Fruit fly (Drosophila melanogaster) whole organism, embryonic: ENCODE data around the gene CG13928.

ENCODE experiments used
- ATbp ChIP-seq: fragments of 200-800 bp; sonication (Bioruptor generic); optimal IDR thresholded peaks from 2 replicates; lab custom pipeline; 2017; ENCODE audit warnings: missing biosample characterization, mild to moderate bottlenecking, missing genetic modification characterization, missing genetic modification reagents
- Asciz ChIP-seq: fragments of 200-800 bp; sonication (Bioruptor generic); optimal IDR thresholded peaks from 2 replicates; lab custom pipeline; 2017; ENCODE audit warnings: missing biosample characterization, mild to moderate bottlenecking, missing genetic modification characterization, missing genetic modification reagents
- CG1024 ChIP-seq: fragments of 200-800 bp; sonication (Bioruptor generic); IDR thresholded peaks from 2 replicates; pipeline ENCODE4 v1.3.6; 2022; ENCODE audit warnings: missing biosample characterization, missing genetic modification characterization
- CG10321 ChIP-seq: fragments of 200-800 bp; sonication (Bioruptor generic); IDR thresholded peaks from 2 replicates; pipeline ENCODE4 v1.3.6; 2022; ENCODE audit warnings: missing biosample characterization, missing genetic modification characterization
- CG10959 ChIP-seq: fragments of 200-800 bp; sonication (Bioruptor generic); IDR thresholded peaks from 2 replicates; pipeline ENCODE4 v1.3.6; 2022; ENCODE audit warnings: missing biosample characterization, missing genetic modification characterization
- CG11695 ChIP-seq: fragments of 200-800 bp; sonication (Bioruptor generic); IDR thresholded peaks from 3 replicates; pipeline ENCODE4 v1.3.6; 2022; ENCODE audit warnings: missing biosample characterization, missing genetic modification characterization
- CG12391 ChIP-seq: fragments of 200-800 bp; sonication (Bioruptor generic); optimal IDR thresholded peaks from 3 replicates; lab custom pipeline; 2018; ENCODE audit warnings: missing biosample characterization, mild to moderate bottlenecking, missing genetic modification characterization, moderate library complexity
- CG13624 ChIP-seq: fragments of 200-800 bp; sonication (Bioruptor generic); optimal IDR thresholded peaks from 2 replicates; lab custom pipeline; 2016; ENCODE audit warnings: missing biosample characterization, missing genetic modification characterization
- CG14014 ChIP-seq: fragments of 200-800 bp; sonication (Bioruptor generic); IDR thresholded peaks from 2 replicates; pipeline ENCODE4 v1.3.6; 2022; ENCODE audit warnings: missing biosample characterization, missing genetic modification characterization
- CG14050 ChIP-seq: fragments of 200-800 bp; sonication (Bioruptor generic); IDR thresholded peaks from 3 replicates; pipeline ENCODE4 v1.3.6; 2022; ENCODE audit warnings: missing biosample characterization, missing genetic modification characterization
- CG14965 ChIP-seq: fragments of 200-800 bp; sonication (Bioruptor generic); optimal IDR thresholded peaks from 2 replicates; lab custom pipeline; 2016; ENCODE audit warnings: missing biosample characterization, missing genetic modification characterization, borderline replicate concordance
- CG16863 ChIP-seq: fragments of 200-800 bp; sonication (Bioruptor generic); optimal IDR thresholded peaks from 3 replicates; lab custom pipeline; 2016; ENCODE audit warnings: missing biosample characterization, missing genetic modification characterization
- CG17568 ChIP-seq: fragments of 200-800 bp; sonication (Bioruptor generic); optimal IDR thresholded peaks from 2 replicates; lab custom pipeline; 2018; ENCODE audit warnings: missing biosample characterization, mild to moderate bottlenecking, missing genetic modification characterization, moderate library complexity
- CG17802 ChIP-seq: fragments of 200-800 bp; sonication (Bioruptor generic); optimal IDR thresholded peaks from 2 replicates; lab custom pipeline; 2018; ENCODE audit warnings: missing biosample characterization, mild to moderate bottlenecking, missing genetic modification characterization, moderate library complexity
- CG1832 ChIP-seq: fragments of 200-800 bp; sonication (Bioruptor generic); optimal IDR thresholded peaks from 2 replicates; lab custom pipeline; 2017; ENCODE audit warnings: missing biosample characterization, mild to moderate bottlenecking, missing genetic modification characterization, inconsistent platforms
- CG18599 ChIP-seq: fragments of 200-800 bp; sonication (Bioruptor generic); optimal IDR thresholded peaks from 3 replicates; lab custom pipeline; 2017; ENCODE audit warnings: missing biosample characterization, missing genetic modification characterization, mild to moderate bottlenecking, moderate library complexity, missing genetic modification reagents
- CG2120 ChIP-seq: fragments of 200-800 bp; sonication (Bioruptor generic); optimal IDR thresholded peaks from 3 replicates; lab custom pipeline; 2016; ENCODE audit warnings: missing biosample characterization, missing genetic modification characterization
- CG3838 ChIP-seq: fragments of 200-800 bp; sonication (Bioruptor generic); optimal IDR thresholded peaks from 3 replicates; lab custom pipeline; 2016; ENCODE audit warnings: missing biosample characterization, missing genetic modification characterization
- CG4730 ChIP-seq: fragments of 200-800 bp; sonication (Bioruptor generic); IDR thresholded peaks from 2 replicates; pipeline ENCODE4 v1.3.6; 2022; ENCODE audit warnings: missing biosample characterization, missing genetic modification characterization
- CG7745 ChIP-seq: fragments of 200-800 bp; sonication (Bioruptor generic); optimal IDR thresholded peaks from 2 replicates; lab custom pipeline; 2018; ENCODE audit warnings: missing biosample characterization, mild to moderate bottlenecking, missing genetic modification characterization, moderate library complexity
- CG8281 ChIP-seq: fragments of 200-800 bp; sonication (Bioruptor generic); optimal IDR thresholded peaks from 2 replicates; lab custom pipeline; 2018; ENCODE audit warnings: missing biosample characterization, mild to moderate bottlenecking, missing genetic modification characterization, moderate library complexity
- CG8478 ChIP-seq: fragments of >200 bp; optimal IDR thresholded peaks from 2 replicates; lab custom pipeline; 2018
- Chrac-16 ChIP-seq: fragments of 200-800 bp; sonication (Bioruptor generic); optimal IDR thresholded peaks from 3 replicates; lab custom pipeline; 2016; ENCODE audit warnings: missing biosample characterization, missing genetic modification characterization
- D ChIP-seq, 2 experiments: fragments of 200-800 bp in 1 of 2; fragments of >200 bp in 1 of 2; sonication (Bioruptor generic) in 1 of 2; optimal IDR thresholded peaks; 2 replicates in 1 of 2; 3 replicates in 1 of 2; lab custom pipeline; 2017; ENCODE audit warnings: mild to moderate bottlenecking in 1 of 2, missing biosample characterization in 1 of 2, missing genetic modification characterization in 1 of 2, missing genetic modification reagents in 1 of 2
- Dfd ChIP-seq, 2 experiments: fragments of >200 bp; optimal IDR thresholded peaks; 2 replicates each; lab custom pipeline; 2017; ENCODE audit warnings: missing biosample characterization in 2 of 2, missing genetic modification characterization in 2 of 2
- Dp ChIP-seq: fragments of 200-800 bp; sonication (Bioruptor generic); optimal IDR thresholded peaks from 2 replicates; lab custom pipeline; 2018; ENCODE audit warnings: missing biosample characterization, mild to moderate bottlenecking, missing genetic modification characterization, moderate library complexity
- Hand ChIP-seq: fragments of 200-800 bp; sonication (Bioruptor generic); optimal IDR thresholded peaks from 2 replicates; lab custom pipeline; 2017; ENCODE audit warnings: mild to moderate bottlenecking, missing biosample characterization, missing genetic modification reagents, missing genetic modification characterization
- Hr78 ChIP-seq, 2 experiments: fragments of 200-800 bp in 1 of 2; fragments of >200 bp in 1 of 2; sonication (Bioruptor generic) in 1 of 2; optimal IDR thresholded peaks; 2 replicates each; lab custom pipeline; 2017 to 2019; ENCODE audit warnings: missing biosample characterization in 2 of 2, missing genetic modification characterization in 2 of 2, mild to moderate bottlenecking in 1 of 2, moderate library complexity in 1 of 2
- Jarid2 ChIP-seq: fragments of 200-800 bp; sonication (Bioruptor generic); optimal IDR thresholded peaks from 3 replicates; lab custom pipeline; 2017; ENCODE audit warnings: mild to moderate bottlenecking, missing biosample characterization, missing genetic modification reagents, missing genetic modification characterization
- MESR4 ChIP-seq: fragments of 200-800 bp; sonication (Bioruptor generic); optimal IDR thresholded peaks from 2 replicates; lab custom pipeline; 2018; ENCODE audit warnings: missing biosample characterization, mild to moderate bottlenecking, missing genetic modification characterization, moderate library complexity
- Nf-YB ChIP-seq: fragments of 200-800 bp; sonication (Bioruptor generic); optimal IDR thresholded peaks from 3 replicates; lab custom pipeline; 2019; ENCODE audit warnings: missing biosample characterization, mild to moderate bottlenecking, missing genetic modification characterization, moderate library complexity
- Poxn ChIP-seq: fragments of 200-800 bp; sonication (Bioruptor generic); IDR thresholded peaks from 2 replicates; pipeline ENCODE4 v1.3.6; 2022; ENCODE audit warnings: missing biosample characterization, missing genetic modification characterization
- ap ChIP-seq: fragments of 200-800 bp; sonication (Bioruptor generic); IDR thresholded peaks from 2 replicates; pipeline ENCODE4 v1.3.6; 2022; ENCODE audit warnings: missing biosample characterization, missing genetic modification characterization
- az2 ChIP-seq: fragments of 200-800 bp; sonication (Bioruptor generic); optimal IDR thresholded peaks from 3 replicates; lab custom pipeline; 2016; ENCODE audit warnings: missing biosample characterization, missing genetic modification characterization
- br ChIP-seq: fragments of >200 bp; optimal IDR thresholded peaks from 2 replicates; lab custom pipeline; 2017
- crc ChIP-seq: fragments of 200-800 bp; sonication (Bioruptor generic); optimal IDR thresholded peaks from 2 replicates; lab custom pipeline; 2016; ENCODE audit warnings: missing biosample characterization, missing genetic modification characterization
- dm ChIP-seq: fragments of 200-800 bp; sonication (Bioruptor generic); optimal IDR thresholded peaks from 3 replicates; lab custom pipeline; 2016; ENCODE audit warnings: missing biosample characterization, missing genetic modification characterization
- dmrt11E ChIP-seq: fragments of 200-800 bp; sonication (Bioruptor generic); optimal IDR thresholded peaks from 3 replicates; lab custom pipeline; 2018; ENCODE audit warnings: missing biosample characterization, mild to moderate bottlenecking, missing genetic modification characterization, moderate library complexity
- dysf ChIP-seq: fragments of 200-800 bp; sonication (Bioruptor generic); IDR thresholded peaks from 3 replicates; pipeline ENCODE4 v1.3.6; 2022; ENCODE audit warnings: missing biosample characterization, missing genetic modification characterization
- fd3F ChIP-seq: fragments of 200-800 bp; sonication (Bioruptor generic); optimal IDR thresholded peaks from 2 replicates; lab custom pipeline; 2018; ENCODE audit warnings: missing biosample characterization, mild to moderate bottlenecking, missing genetic modification characterization, moderate library complexity
- ftz-f1 ChIP-seq: fragments of 200-800 bp; sonication (Bioruptor generic); optimal IDR thresholded peaks from 2 replicates; lab custom pipeline; 2016; ENCODE audit warnings: missing biosample characterization, missing genetic modification characterization
- insv ChIP-seq, 2 experiments: fragments of 200-800 bp; sonication (Bioruptor generic); optimal IDR thresholded peaks; 3 replicates each; lab custom pipeline; 2016 to 2018; ENCODE audit warnings: missing biosample characterization in 2 of 2, missing genetic modification characterization in 2 of 2
- inv ChIP-seq: fragments of 200-800 bp; sonication (Bioruptor generic); IDR thresholded peaks from 2 replicates; pipeline ENCODE4 v1.3.6; 2022; ENCODE audit warnings: missing biosample characterization, missing genetic modification characterization; ENCODE audit not compliant: partially characterized antibody
- lab ChIP-seq: fragments of 200-800 bp; sonication (Bioruptor generic); optimal IDR thresholded peaks from 3 replicates; lab custom pipeline; 2017; ENCODE audit warnings: missing biosample characterization, missing genetic modification characterization, mild to moderate bottlenecking, moderate library complexity, missing genetic modification reagents
- onecut ChIP-seq: fragments of 200-800 bp; sonication (Bioruptor generic); IDR thresholded peaks from 2 replicates; pipeline ENCODE4 v1.3.6; 2022; ENCODE audit warnings: missing biosample characterization, missing genetic modification characterization
- pzg ChIP-seq: fragments of 200-800 bp; sonication (Bioruptor generic); optimal IDR thresholded peaks from 3 replicates; lab custom pipeline; 2018; ENCODE audit warnings: missing biosample characterization, mild to moderate bottlenecking, missing genetic modification characterization, moderate library complexity
- sc ChIP-seq, 3 experiments: fragments of >200 bp in 2 of 3; fragments of 200-800 bp in 1 of 3; sonication (Bioruptor generic) in 1 of 3; optimal IDR thresholded peaks; 2 replicates in 2 of 3; 3 replicates in 1 of 3; lab custom pipeline; 2017; ENCODE audit warnings: mild to moderate bottlenecking in 1 of 3, missing biosample characterization in 1 of 3, missing genetic modification characterization in 1 of 3, missing genetic modification reagents in 1 of 3
- slbo ChIP-seq: fragments of 200-800 bp; sonication (Bioruptor generic); IDR thresholded peaks from 2 replicates; pipeline ENCODE4 v1.3.6; 2022; ENCODE audit warnings: missing biosample characterization, missing genetic modification characterization
- slou ChIP-seq: fragments of 200-800 bp; sonication (Bioruptor generic); optimal IDR thresholded peaks from 3 replicates; lab custom pipeline; 2016; ENCODE audit warnings: missing biosample characterization, missing genetic modification characterization
- sr ChIP-seq: fragments of 200-800 bp; sonication (Bioruptor generic); IDR thresholded peaks from 3 replicates; pipeline ENCODE4 v1.3.6; 2022; ENCODE audit warnings: missing biosample characterization, missing genetic modification characterization
- zfh2 ChIP-seq: fragments of 200-800 bp; sonication (Bioruptor generic); optimal IDR thresholded peaks from 2 replicates; lab custom pipeline; 2016; ENCODE audit warnings: missing biosample characterization, missing genetic modification characterization

CG13928 gene

DNA sequence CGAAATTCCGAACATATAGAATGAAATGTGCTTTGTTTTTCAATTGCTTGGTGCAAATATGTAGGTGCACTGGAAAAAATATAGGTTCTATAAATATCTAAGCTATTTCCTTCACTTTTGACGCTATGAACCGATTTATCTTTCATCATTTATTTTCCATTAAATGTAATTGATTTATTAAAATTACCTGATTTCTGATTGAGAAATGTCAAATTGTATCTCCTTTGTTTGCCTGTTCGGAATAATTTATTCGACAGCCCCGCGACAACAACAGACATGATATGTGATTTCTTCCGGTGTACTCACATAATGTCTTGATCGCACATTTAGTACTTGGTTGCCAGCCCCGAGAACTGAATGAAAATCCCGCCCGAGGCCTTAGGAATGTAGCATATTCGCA lies 18.6 kb downstream of the CG13928 start (continued):
- no peak for TF ChIP-seq sc (optimal IDR thresholded peaks at IDR 0.05; lab: Kevin White, UChicago)
- TF ChIP-seq sc (GFP tag; optimal IDR thresholded peaks at IDR 0.05; lab: Kevin White, UChicago) = no peak
- TF ChIP-seq Dfd (GFP tag; optimal IDR thresholded peaks at IDR 0.05; lab: Kevin White, UChicago) = no peak
- TF ChIP-seq CG14014 (GFP tag; lab: Robert Waterston, UW) = peak; percentile 54
- TF ChIP-seq Jarid2 = no peak
- no peak for TF ChIP-seq dm (GFP tag; lab: Kevin White, UChicago)
- TF ChIP-seq lab (GFP tag; lab: Kevin White, UChicago) = peak; percentile 36
- no peak for TF ChIP-seq CG1024
- peak; percentile 19 for TF ChIP-seq CG16863 (GFP tag; lab: Kevin White, UChicago)
- TF ChIP-seq Chrac-16 (GFP tag; lab: Kevin White, UChicago) = peak; percentile 9
- peak; percentile 16 for TF ChIP-seq zfh2
- peak; percentile 75 for TF ChIP-seq slbo
- no peak for TF ChIP-seq inv
- no peak for TF ChIP-seq MESR4 (GFP tag; lab: Kevin White, UChicago)
- TF ChIP-seq CG17802 (tag; lab: Kevin White, UChicago) = no peak
- TF ChIP-seq Hand (GFP tag; lab: Kevin White, UChicago) = peak; percentile 1
- no peak for TF ChIP-seq CG10321
- TF ChIP-seq CG1832 (GFP tag; lab: Kevin White, UChicago) = no peak
- TF ChIP-seq Dp = no peak
- TF ChIP-seq CG12391 = peak; percentile 34
- peak; percentile 29 for TF ChIP-seq CG13624 (GFP tag; lab: Kevin White, UChicago)
- TF ChIP-seq CG7745 = no peak
- no peak for TF ChIP-seq ATbp (GFP tag; lab: Kevin White, UChicago)
- peak; percentile 20 for TF ChIP-seq fd3F (GFP tag; lab: Kevin White, UChicago)
- no peak for TF ChIP-seq CG17568
- TF ChIP-seq Hr78 (GFP tag; optimal IDR thresholded peaks at IDR 0.05; lab: Kevin White, UChicago) = no peak
- no peak for TF ChIP-seq CG4730
- peak; percentile 48 for TF ChIP-seq CG18599 (GFP tag; lab: Kevin White, UChicago)
- no peak for TF ChIP-seq ftz-f1 (GFP tag; lab: Kevin White, UChicago)
- TF ChIP-seq ap (GFP tag; lab: Robert Waterston, UW) = no peak
- peak; percentile 74 for TF ChIP-seq dysf (GFP tag; lab: Robert Waterston, UW)
- no peak for TF ChIP-seq CG3838 (GFP tag; lab: Kevin White, UChicago)
- no peak for TF ChIP-seq CG8281 (tag; lab: Kevin White, UChicago)
- no peak for TF ChIP-seq onecut (GFP tag; lab: Robert Waterston, UW)
- TF ChIP-seq CG14050 (GFP tag; lab: Robert Waterston, UW) = no peak
- no peak for TF ChIP-seq dmrt11E (tag; lab: Kevin White, UChicago)
- no peak for TF ChIP-seq sr (GFP tag; lab: Robert Waterston, UW)
- no peak for TF ChIP-seq Asciz (GFP tag; lab: Kevin White, UChicago)
- no peak for TF ChIP-seq pzg (GFP tag; lab: Kevin White, UChicago)
- no peak for TF ChIP-seq Nf-YB (GFP tag; lab: Kevin White, UChicago)
- TF ChIP-seq CG11695 (GFP tag; lab: Robert Waterston, UW) = peak; percentile 47; the same call in 1 of the 3 replicates
- no peak for TF ChIP-seq slou (GFP tag; lab: Kevin White, UChicago)
- no peak for TF ChIP-seq CG14965 (GFP tag; lab: Kevin White, UChicago)
- no peak for TF ChIP-seq insv (GFP tag; optimal IDR thresholded peaks at IDR 0.05; lab: Kevin White, UChicago)
- TF ChIP-seq br (lab: Kevin White, UChicago) = no peak
- TF ChIP-seq Poxn (GFP tag; lab: Robert Waterston, UW) = no peak
- TF ChIP-seq crc (GFP tag; lab: Kevin White, UChicago) = no peak
- no peak for TF ChIP-seq az2
- TF ChIP-seq D (optimal IDR thresholded peaks at IDR 0.05; lab: Kevin White, UChicago) = no peak
- no peak for TF ChIP-seq D (GFP tag; optimal IDR thresholded peaks at IDR 0.05; lab: Kevin White, UChicago)
- TF ChIP-seq CG10959 (GFP tag; lab: Robert Waterston, UW) = no peak
- TF ChIP-seq CG8478 (lab: Kevin White, UChicago) = no peak
- peak; percentile 75 for TF ChIP-seq CG2120 (GFP tag; lab: Kevin White, UChicago)
